Fruit fly (Drosophila melanogaster) whole organism, embryonic: ENCODE measurements around the gene CG32797.
A peak's percentile ranks its signal among the peaks of the same experiment; 100 is the strongest.

Experiments
- Atf3 ChIP-seq: fragments of 200-800 bp; sonication (Bioruptor generic); optimal IDR thresholded peaks from 3 replicates; lab custom pipeline; 2016; ENCODE audit warnings: missing biosample characterization, missing genetic modification characterization
- Bgb ChIP-seq: fragments of 200-800 bp; sonication (Bioruptor generic); IDR thresholded peaks from 2 replicates; pipeline ENCODE4 v1.3.6; 2022; ENCODE audit warnings: missing biosample characterization, missing genetic modification characterization; ENCODE audit not compliant: partially characterized antibody
- CG10565 ChIP-seq: fragments of 200-800 bp; sonication (Bioruptor generic); optimal IDR thresholded peaks from 3 replicates; lab custom pipeline; 2016; ENCODE audit warnings: missing biosample characterization, mild to moderate bottlenecking, missing genetic modification characterization
- CG11398 ChIP-seq: fragments of 200-800 bp; sonication (Bioruptor generic); optimal IDR thresholded peaks from 2 replicates; lab custom pipeline; 2016; ENCODE audit warnings: missing biosample characterization, missing genetic modification characterization
- CG12659 ChIP-seq: fragments of 200-800 bp; sonication (Bioruptor generic); optimal IDR thresholded peaks from 3 replicates; lab custom pipeline; 2017; ENCODE audit warnings: mild to moderate bottlenecking, missing biosample characterization, missing genetic modification reagents, missing genetic modification characterization
- CG15269 ChIP-seq: fragments of 200-800 bp; sonication (Bioruptor generic); optimal IDR thresholded peaks from 2 replicates; lab custom pipeline; 2018; ENCODE audit warnings: missing biosample characterization, mild to moderate bottlenecking, missing genetic modification characterization, moderate library complexity
- CG15479 ChIP-seq: fragments of 200-800 bp; sonication (Bioruptor generic); optimal IDR thresholded peaks from 3 replicates; lab custom pipeline; 2019; ENCODE audit warnings: missing biosample characterization, mild to moderate bottlenecking, missing genetic modification characterization, moderate library complexity
- CG1603 ChIP-seq: fragments of 200-800 bp; sonication (Bioruptor generic); optimal IDR thresholded peaks from 2 replicates; lab custom pipeline; 2019; ENCODE audit warnings: missing biosample characterization, mild to moderate bottlenecking, missing genetic modification characterization, moderate library complexity
- CG3726 ChIP-seq: fragments of 200-800 bp; sonication (Bioruptor generic); IDR thresholded peaks from 3 replicates; pipeline ENCODE4, ENCODE4 v1.3.6; 2022; ENCODE audit warnings: missing biosample characterization, missing genetic modification characterization
- CG4360 ChIP-seq: fragments of 200-800 bp; sonication (Bioruptor generic); IDR thresholded peaks from 2 replicates; pipeline ENCODE4 v1.3.6; 2022; ENCODE audit warnings: missing biosample characterization, missing genetic modification characterization
- CG7271 ChIP-seq: fragments of 200-800 bp; sonication (Bioruptor generic); optimal IDR thresholded peaks from 2 replicates; lab custom pipeline; 2018; ENCODE audit warnings: missing biosample characterization, mild to moderate bottlenecking, missing genetic modification characterization, moderate library complexity
- D ChIP-seq, 2 experiments: fragments of 200-800 bp in 1 of 2; fragments of >200 bp in 1 of 2; sonication (Bioruptor generic) in 1 of 2; optimal IDR thresholded peaks; 2 replicates in 1 of 2; 3 replicates in 1 of 2; lab custom pipeline; 2017; ENCODE audit warnings: mild to moderate bottlenecking in 1 of 2, missing biosample characterization in 1 of 2, missing genetic modification characterization in 1 of 2, missing genetic modification reagents in 1 of 2
- Dref ChIP-seq: fragments of 200-800 bp; sonication (Bioruptor generic); IDR thresholded peaks from 2 replicates; pipeline ENCODE4 v1.3.6; 2022; ENCODE audit warnings: missing biosample characterization, missing genetic modification characterization
- Ets65A ChIP-seq: fragments of 200-800 bp; sonication (Bioruptor generic); peaks from one replicate; lab custom pipeline; 2016; ENCODE audit warnings: missing biosample characterization, missing genetic modification characterization
- Hmr ChIP-seq: fragments of 200-800 bp; sonication (Bioruptor generic); optimal IDR thresholded peaks from 3 replicates; lab custom pipeline; 2017; ENCODE audit warnings: mild to moderate bottlenecking, missing biosample characterization, missing genetic modification reagents, missing genetic modification characterization
- Jarid2 ChIP-seq: fragments of 200-800 bp; sonication (Bioruptor generic); optimal IDR thresholded peaks from 3 replicates; lab custom pipeline; 2017; ENCODE audit warnings: mild to moderate bottlenecking, missing biosample characterization, missing genetic modification reagents, missing genetic modification characterization
- Kr ChIP-seq: fragments of 200-800 bp; sonication (Bioruptor generic); optimal IDR thresholded peaks from 2 replicates; lab custom pipeline; 2017; ENCODE audit warnings: missing biosample characterization, mild to moderate bottlenecking, missing genetic modification characterization
- Ssrp ChIP-seq: fragments of 200-800 bp; sonication (Bioruptor generic); optimal IDR thresholded peaks from 2 replicates; lab custom pipeline; 2018; ENCODE audit warnings: missing biosample characterization, mild to moderate bottlenecking, missing genetic modification characterization, moderate library complexity
- Trl ChIP-seq, 3 experiments: fragments of >200 bp in 2 of 3; fragments of 200-800 bp in 1 of 3; sonication (Bioruptor generic) in 1 of 3; optimal IDR thresholded peaks; 2 replicates in 1 of 3; 3 replicates in 2 of 3; lab custom pipeline; 2016 to 2017; ENCODE audit warnings: missing biosample characterization in 1 of 3, missing genetic modification characterization in 1 of 3
- amos ChIP-seq: fragments of 200-800 bp; sonication (Bioruptor generic); IDR thresholded peaks from 2 replicates; pipeline ENCODE4 v1.3.6; 2022; ENCODE audit warnings: missing biosample characterization, missing genetic modification characterization; ENCODE audit not compliant: partially characterized antibody
- chinmo ChIP-seq: fragments of 200-800 bp; sonication (Bioruptor generic); IDR thresholded peaks from 4 replicates; pipeline ENCODE4 v1.3.6; 2022; ENCODE audit warnings: missing biosample characterization, missing genetic modification characterization; ENCODE audit not compliant: partially characterized antibody
- crol ChIP-seq: fragments of 200-800 bp; sonication (Bioruptor generic); IDR thresholded peaks from 2 replicates; pipeline ENCODE4 v1.3.6; 2022; ENCODE audit warnings: missing biosample characterization, missing genetic modification characterization
- crp ChIP-seq, 2 experiments: fragments of 200-800 bp; sonication (Bioruptor generic); optimal IDR thresholded peaks; 2 replicates in 1 of 2; 3 replicates in 1 of 2; lab custom pipeline; 2017; ENCODE audit warnings: missing biosample characterization in 2 of 2, missing genetic modification characterization in 2 of 2, mild to moderate bottlenecking in 1 of 2, moderate library complexity in 1 of 2
- da ChIP-seq: fragments of 200-800 bp; sonication (Bioruptor generic); optimal IDR thresholded peaks from 2 replicates; lab custom pipeline; 2016; ENCODE audit warnings: missing biosample characterization, missing genetic modification characterization
- eyg ChIP-seq: fragments of 200-800 bp; sonication (Bioruptor generic); optimal IDR thresholded peaks from 3 replicates; lab custom pipeline; 2016; ENCODE audit warnings: missing biosample characterization, missing genetic modification characterization
- ftz-f1 ChIP-seq: fragments of 200-800 bp; sonication (Bioruptor generic); optimal IDR thresholded peaks from 2 replicates; lab custom pipeline; 2016; ENCODE audit warnings: missing biosample characterization, missing genetic modification characterization
- gcm ChIP-seq: fragments of 200-800 bp; sonication (Bioruptor generic); optimal IDR thresholded peaks from 2 replicates; lab custom pipeline; 2019; ENCODE audit warnings: missing biosample characterization, mild to moderate bottlenecking, missing genetic modification characterization, moderate library complexity
- gcm2 ChIP-seq: fragments of 200-800 bp; sonication (Bioruptor generic); optimal IDR thresholded peaks from 2 replicates; lab custom pipeline; 2016; ENCODE audit warnings: missing biosample characterization, missing genetic modification characterization
- gsb ChIP-seq: fragments of 200-800 bp; sonication (Bioruptor generic); IDR thresholded peaks from 2 replicates; pipeline ENCODE4 v1.3.6; 2022; ENCODE audit warnings: missing biosample characterization, missing genetic modification characterization
- gt ChIP-seq: fragments of 200-800 bp; sonication (Bioruptor generic); IDR thresholded peaks from 2 replicates; pipeline ENCODE4 v1.3.6; 2022; ENCODE audit warnings: missing biosample characterization, missing genetic modification characterization
- pfk ChIP-seq: fragments of 200-800 bp; sonication (Bioruptor generic); optimal IDR thresholded peaks from 2 replicates; lab custom pipeline; 2018; ENCODE audit warnings: missing biosample characterization, mild to moderate bottlenecking, missing genetic modification characterization, moderate library complexity
- prd ChIP-seq, 3 experiments: fragments of >200 bp in 2 of 3; fragments of 200-800 bp in 1 of 3; sonication (Bioruptor generic) in 1 of 3; optimal IDR thresholded peaks in 2 of 3; IDR thresholded peaks in 1 of 3; 2 replicates in 2 of 3; 3 replicates in 1 of 3; pipeline versions ENCODE4 v1.3.6 to Lab custom; 2017 to 2022; ENCODE audit warnings: missing biosample characterization in 1 of 3, missing genetic modification characterization in 1 of 3
- pros ChIP-seq: fragments of 200-800 bp; sonication (Bioruptor generic); optimal IDR thresholded peaks from 3 replicates; lab custom pipeline; 2019; ENCODE audit warnings: missing biosample characterization, mild to moderate bottlenecking, missing genetic modification characterization, moderate library complexity
- sens ChIP-seq: fragments of 200-800 bp; sonication (Bioruptor generic); peaks from one replicate; lab custom pipeline; 2016; ENCODE audit warnings: missing biosample characterization, missing genetic modification characterization
- tap ChIP-seq: fragments of 200-800 bp; optimal IDR thresholded peaks from 3 replicates; lab custom pipeline; 2019; ENCODE audit warnings: missing biosample characterization, mild to moderate bottlenecking, missing genetic modification characterization, moderate library complexity
- tll ChIP-seq, 2 experiments: fragments of 200-800 bp in 1 of 2; fragments of >200 bp in 1 of 2; sonication (Bioruptor generic) in 1 of 2; optimal IDR thresholded peaks; 2 replicates each; lab custom pipeline; 2017 to 2019; ENCODE audit warnings: missing biosample characterization in 2 of 2, missing genetic modification characterization in 2 of 2, mild to moderate bottlenecking in 1 of 2, moderate library complexity in 1 of 2
- ttk ChIP-seq: fragments of 200-800 bp; sonication (Bioruptor generic); IDR thresholded peaks from 2 replicates; pipeline ENCODE4 v2.1.2; 2022; ENCODE audit warnings: missing biosample characterization, missing genetic modification characterization
- twi ChIP-seq: fragments of 200-800 bp; optimal IDR thresholded peaks from 2 replicates; lab custom pipeline; 2019; ENCODE audit warnings: missing biosample characterization, mild to moderate bottlenecking, missing genetic modification characterization, moderate library complexity
- zen ChIP-seq: fragments of 200-800 bp; sonication (Bioruptor generic); optimal IDR thresholded peaks from 3 replicates; lab custom pipeline; 2018; ENCODE audit warnings: missing biosample characterization, mild to moderate bottlenecking, missing genetic modification characterization, moderate library complexity

CG32797 gene

dm6 chrX:2410805-2411204 is 14.8 kb downstream of the CG32797 start, which contains the start of gene CG12496:
Gene CG12496, minus strand, starts transcription at chrX:2410901.
- TF ChIP-seq crol (GFP tag; lab: Robert Waterston, UW) (peak; percentile 46), Hmr (GFP tag; lab: Kevin White, UChicago) (no peak), Dref (GFP tag; lab: Robert Waterston, UW) (no peak), pros (GFP tag; lab: Kevin White, UChicago) (peak; percentile 85), Trl (optimal IDR thresholded peaks at IDR 0.05; lab: Kevin White, UChicago) (peak in 1 of 2 experiments; percentile 60), Trl (GFP tag; optimal IDR thresholded peaks at IDR 0.05; lab: Kevin White, UChicago) (no peak), Jarid2 (GFP tag; lab: Kevin White, UChicago) (peak; percentile 72)
- TF ChIP-seq, all 482 proteins: peak for 4

- peak; percentile 36 for TF ChIP-seq twi
- no peak for TF ChIP-seq gcm2 (GFP tag; lab: Kevin White, UChicago)
- peak; percentile 97 for TF ChIP-seq CG15479 (GFP tag; lab: Kevin White, UChicago)
- no peak for TF ChIP-seq CG10565 (GFP tag; lab: Kevin White, UChicago)
- 0 out of 2 replicates have a peak, but pooled peaks have one; percentile 50 for TF ChIP-seq gt (GFP tag; lab: Robert Waterston, UW)
- no peak for TF ChIP-seq CG11398
- no peak for TF ChIP-seq prd (optimal IDR thresholded peaks at IDR 0.05; lab: Kevin White, UChicago)
- TF ChIP-seq prd (GFP tag; IDR thresholded peaks at IDR 0.05; lab: Robert Waterston, UW) = peak; percentile 38; the same call in 1 of the 3 replicates
- TF ChIP-seq tll (GFP tag; optimal IDR thresholded peaks at IDR 0.05; lab: Kevin White, UChicago) = peak in 1 of 2 experiments; percentile 97
- TF ChIP-seq D (optimal IDR thresholded peaks at IDR 0.05; lab: Kevin White, UChicago) = peak; percentile 36
- TF ChIP-seq D (GFP tag; optimal IDR thresholded peaks at IDR 0.05; lab: Kevin White, UChicago) = no peak
- peak; percentile 40 for TF ChIP-seq sens
- TF ChIP-seq zen (tag; lab: Kevin White, UChicago) = peak; percentile 48
Observed at dm6 chrX:2408675-2409163, 16.9 kb downstream of the CG32797 start.

- TF ChIP-seq tap (tag; lab: Kevin White, UChicago) (no peak), Atf3 (GFP tag; lab: Kevin White, UChicago) (no peak), CG4360 (GFP tag; lab: Robert Waterston, UW) (no peak), CG1603 (tag; lab: Kevin White, UChicago) (no peak), Ets65A (GFP tag; lab: Kevin White, UChicago) (peak; percentile 77), Bgb (GFP tag; lab: Robert Waterston, UW) (no peak), Ssrp (no peak), CG15269 (tag; lab: Kevin White, UChicago) (no peak), ttk (GFP tag; lab: Robert Waterston, UW) (no peak), Kr (GFP tag; lab: Kevin White, UChicago) (peak; percentile 95), gsb (GFP tag; lab: Robert Waterston, UW) (no peak), chinmo (no peak), CG12659 (GFP tag; lab: Kevin White, UChicago) (no peak), pfk (no peak), CG7271 (tag; lab: Kevin White, UChicago) (no peak), eyg (GFP tag; lab: Kevin White, UChicago) (no peak), da (GFP tag; lab: Kevin White, UChicago) (no peak), amos (GFP tag; lab: Robert Waterston, UW) (no peak), ftz-f1 (GFP tag; lab: Kevin White, UChicago) (no peak), gcm (GFP tag; lab: Kevin White, UChicago) (peak; percentile 70), pros (GFP tag; lab: Kevin White, UChicago) (peak; percentile 62), CG3726 (no peak), crp (GFP tag; optimal IDR thresholded peaks at IDR 0.05; lab: Kevin White, UChicago) (no peak)
Observed at dm6 chrX:2399438-2399837, 26.2 kb downstream of the CG32797 start.
